Fruit fly (Drosophila melanogaster) whole organism, embryonic: ENCODE results near the gene RPA3.

Experiments used
- ATbp ChIP-seq: fragments of 200-800 bp; sonication (Bioruptor generic); optimal IDR thresholded peaks from 2 replicates; lab custom pipeline; 2017; ENCODE audit warnings: missing biosample characterization, mild to moderate bottlenecking, missing genetic modification characterization, missing genetic modification reagents
- CG10366 ChIP-seq: fragments of 200-800 bp; sonication (Bioruptor generic); IDR thresholded peaks from 2 replicates; pipeline ENCODE4 v1.3.6; 2022; ENCODE audit warnings: missing biosample characterization, missing genetic modification characterization
- CG11456 ChIP-seq: fragments of 200-800 bp; sonication (Bioruptor generic); IDR thresholded peaks from 3 replicates; pipeline ENCODE4 v1.3.6; 2022; ENCODE audit warnings: missing biosample characterization, missing genetic modification characterization
- CG13424 ChIP-seq: fragments of 200-800 bp; sonication (Bioruptor generic); optimal IDR thresholded peaks from 2 replicates; lab custom pipeline; 2019; ENCODE audit warnings: missing biosample characterization, mild to moderate bottlenecking, missing genetic modification characterization, moderate library complexity
- CG14014 ChIP-seq: fragments of 200-800 bp; sonication (Bioruptor generic); IDR thresholded peaks from 2 replicates; pipeline ENCODE4 v1.3.6; 2022; ENCODE audit warnings: missing biosample characterization, missing genetic modification characterization
- CG14860 ChIP-seq: fragments of 200-800 bp; sonication (Bioruptor generic); IDR thresholded peaks from 3 replicates; pipeline ENCODE4 v1.3.6; 2022; ENCODE audit warnings: missing biosample characterization, missing genetic modification characterization; ENCODE audit not compliant: partially characterized antibody
- CG15073 ChIP-seq: fragments of 200-800 bp; sonication (Bioruptor generic); optimal IDR thresholded peaks from 2 replicates; lab custom pipeline; 2016; ENCODE audit warnings: missing biosample characterization, missing genetic modification characterization
- CG15514 ChIP-seq: fragments of 200-800 bp; sonication (Bioruptor generic); optimal IDR thresholded peaks from 3 replicates; lab custom pipeline; 2017; ENCODE audit warnings: missing biosample characterization, missing genetic modification characterization, mild to moderate bottlenecking, moderate library complexity, missing genetic modification reagents
- CG17328 ChIP-seq: fragments of 200-800 bp; sonication (Bioruptor generic); IDR thresholded peaks from 2 replicates; pipeline ENCODE4 v1.3.6; 2022; ENCODE audit warnings: missing biosample characterization, missing genetic modification characterization
- CG17568 ChIP-seq: fragments of 200-800 bp; sonication (Bioruptor generic); optimal IDR thresholded peaks from 2 replicates; lab custom pipeline; 2018; ENCODE audit warnings: missing biosample characterization, mild to moderate bottlenecking, missing genetic modification characterization, moderate library complexity
- CG3163 ChIP-seq: fragments of 200-800 bp; sonication (Bioruptor generic); optimal IDR thresholded peaks from 3 replicates; lab custom pipeline; 2016; ENCODE audit warnings: missing biosample characterization, missing genetic modification characterization
- CG34422 ChIP-seq: fragments of 200-800 bp; sonication (Bioruptor generic); IDR thresholded peaks from 3 replicates; pipeline ENCODE4 v1.3.6; 2022; ENCODE audit warnings: missing biosample characterization, missing genetic modification characterization
- CG4424 ChIP-seq: fragments of 200-800 bp; sonication (Bioruptor generic); optimal IDR thresholded peaks from 3 replicates; lab custom pipeline; 2016; ENCODE audit warnings: missing biosample characterization, missing genetic modification characterization
- CG6854 ChIP-seq: fragments of 200-800 bp; sonication (Bioruptor generic); optimal IDR thresholded peaks from 3 replicates; lab custom pipeline; 2017; ENCODE audit warnings: missing biosample characterization, mild to moderate bottlenecking, missing genetic modification characterization
- CG7786 ChIP-seq: fragments of 200-800 bp; sonication (Bioruptor generic); optimal IDR thresholded peaks from 2 replicates; lab custom pipeline; 2016; ENCODE audit warnings: missing biosample characterization, missing genetic modification characterization
- CG7839 ChIP-seq: fragments of 200-800 bp; sonication (Bioruptor generic); optimal IDR thresholded peaks from 3 replicates; lab custom pipeline; 2018; ENCODE audit warnings: missing biosample characterization, mild to moderate bottlenecking, missing genetic modification characterization, moderate library complexity
- CG7963 ChIP-seq: fragments of 200-800 bp; sonication (Bioruptor generic); IDR thresholded peaks from 3 replicates; pipeline ENCODE4 v1.3.6; 2022; ENCODE audit warnings: missing biosample characterization, missing genetic modification characterization; ENCODE audit not compliant: partially characterized antibody
- CHES-1-like ChIP-seq: fragments of 200-800 bp; sonication (Bioruptor generic); optimal IDR thresholded peaks from 2 replicates; lab custom pipeline; 2016; ENCODE audit warnings: missing biosample characterization, missing genetic modification characterization
- Dll ChIP-seq: fragments of 200-800 bp; sonication (Bioruptor generic); IDR thresholded peaks from 4 replicates; pipeline ENCODE4 v1.3.6; 2022; ENCODE audit warnings: missing biosample characterization, missing genetic modification characterization; ENCODE audit not compliant: partially characterized antibody
- Dref ChIP-seq: fragments of 200-800 bp; sonication (Bioruptor generic); IDR thresholded peaks from 2 replicates; pipeline ENCODE4 v1.3.6; 2022; ENCODE audit warnings: missing biosample characterization, missing genetic modification characterization
- Eip74EF ChIP-seq, 2 experiments: fragments of 200-800 bp in 1 of 2; fragments of >200 bp in 1 of 2; sonication (Bioruptor generic) in 1 of 2; optimal IDR thresholded peaks; 2 replicates each; lab custom pipeline; 2017 to 2019; ENCODE audit warnings: missing biosample characterization in 2 of 2, missing genetic modification characterization in 2 of 2, mild to moderate bottlenecking in 1 of 2, moderate library complexity in 1 of 2
- Hmr ChIP-seq: fragments of 200-800 bp; sonication (Bioruptor generic); optimal IDR thresholded peaks from 3 replicates; lab custom pipeline; 2017; ENCODE audit warnings: mild to moderate bottlenecking, missing biosample characterization, missing genetic modification reagents, missing genetic modification characterization
- Hr78 ChIP-seq, 2 experiments: fragments of 200-800 bp in 1 of 2; fragments of >200 bp in 1 of 2; sonication (Bioruptor generic) in 1 of 2; optimal IDR thresholded peaks; 2 replicates each; lab custom pipeline; 2017 to 2019; ENCODE audit warnings: missing biosample characterization in 2 of 2, missing genetic modification characterization in 2 of 2, mild to moderate bottlenecking in 1 of 2, moderate library complexity in 1 of 2
- Jarid2 ChIP-seq: fragments of 200-800 bp; sonication (Bioruptor generic); optimal IDR thresholded peaks from 3 replicates; lab custom pipeline; 2017; ENCODE audit warnings: mild to moderate bottlenecking, missing biosample characterization, missing genetic modification reagents, missing genetic modification characterization
- MESR4 ChIP-seq: fragments of 200-800 bp; sonication (Bioruptor generic); optimal IDR thresholded peaks from 2 replicates; lab custom pipeline; 2018; ENCODE audit warnings: missing biosample characterization, mild to moderate bottlenecking, missing genetic modification characterization, moderate library complexity
- MTF-1 ChIP-seq: fragments of 200-800 bp; sonication (Bioruptor generic); optimal IDR thresholded peaks from 2 replicates; lab custom pipeline; 2018; ENCODE audit warnings: missing biosample characterization, mild to moderate bottlenecking, missing genetic modification characterization, borderline replicate concordance
- Med ChIP-seq: fragments of 200-800 bp; sonication (Bioruptor generic); peaks from one replicate; lab custom pipeline; 2016; ENCODE audit warnings: missing biosample characterization, missing genetic modification characterization, mild to moderate bottlenecking, inconsistent platforms, moderate library complexity
- Mrtf ChIP-seq: fragments of 200-800 bp; sonication (Bioruptor generic); IDR thresholded peaks from 3 replicates; pipeline ENCODE4 v1.3.6; 2022; ENCODE audit warnings: missing biosample characterization, missing genetic modification characterization
- Rx ChIP-seq: fragments of 200-800 bp; sonication (Bioruptor generic); IDR thresholded peaks from 2 replicates; pipeline ENCODE4 v1.3.6; 2022; ENCODE audit warnings: missing biosample characterization, missing genetic modification characterization
- Taf1 ChIP-seq: fragments of 200-800 bp; sonication (Bioruptor generic); IDR thresholded peaks from 2 replicates; pipeline ENCODE4 v1.3.6; 2022; ENCODE audit warnings: missing biosample characterization, missing genetic modification characterization
- Xbp1 ChIP-seq: fragments of 200-800 bp; sonication (Bioruptor generic); optimal IDR thresholded peaks from 3 replicates; lab custom pipeline; 2016; ENCODE audit warnings: missing biosample characterization, mild to moderate bottlenecking, missing genetic modification characterization
- cg ChIP-seq: fragments of 200-800 bp; sonication (Bioruptor generic); optimal IDR thresholded peaks from 3 replicates; lab custom pipeline; 2019; ENCODE audit warnings: missing biosample characterization, mild to moderate bottlenecking, missing genetic modification characterization, moderate library complexity
- croc ChIP-seq: fragments of 200-800 bp; sonication (Bioruptor generic); conservative IDR thresholded peaks from 3 replicates; pipeline ENCODE4 v1.3.6; 2022; ENCODE audit warnings: missing biosample characterization, missing genetic modification characterization
- dan ChIP-seq: fragments of 200-800 bp; sonication (Bioruptor generic); IDR thresholded peaks from 2 replicates; pipeline ENCODE4 v1.3.6; 2022; ENCODE audit warnings: missing biosample characterization, missing genetic modification characterization
- disco-r ChIP-seq: fragments of 200-800 bp; sonication (Bioruptor generic); optimal IDR thresholded peaks from 2 replicates; lab custom pipeline; 2016; ENCODE audit warnings: missing biosample characterization, missing genetic modification characterization
- eve ChIP-seq, 2 experiments: fragments of >200 bp; optimal IDR thresholded peaks; 2 replicates each; lab custom pipeline; 2017; ENCODE audit warnings: missing biosample characterization in 2 of 2, missing genetic modification characterization in 2 of 2
- eyg ChIP-seq: fragments of 200-800 bp; sonication (Bioruptor generic); optimal IDR thresholded peaks from 3 replicates; lab custom pipeline; 2016; ENCODE audit warnings: missing biosample characterization, missing genetic modification characterization
- gfzf ChIP-seq: fragments of 200-800 bp; sonication (Bioruptor generic); optimal IDR thresholded peaks from 2 replicates; lab custom pipeline; 2016; ENCODE audit warnings: missing biosample characterization, mild to moderate bottlenecking, missing genetic modification characterization, moderate library complexity
- h ChIP-seq: fragments of >200 bp; optimal IDR thresholded peaks from 2 replicates; lab custom pipeline; 2017
- kah ChIP-seq: fragments of 200-800 bp; sonication (Bioruptor generic); optimal IDR thresholded peaks from 2 replicates; lab custom pipeline; 2018; ENCODE audit warnings: missing biosample characterization, mild to moderate bottlenecking, missing genetic modification characterization
- ken ChIP-seq: fragments of 200-800 bp; sonication (Bioruptor generic); IDR thresholded peaks from 3 replicates; pipeline ENCODE4 v1.3.6; 2022; ENCODE audit warnings: missing biosample characterization, missing genetic modification characterization
- lab ChIP-seq: fragments of 200-800 bp; sonication (Bioruptor generic); optimal IDR thresholded peaks from 3 replicates; lab custom pipeline; 2017; ENCODE audit warnings: missing biosample characterization, missing genetic modification characterization, mild to moderate bottlenecking, moderate library complexity, missing genetic modification reagents
- luna ChIP-seq: fragments of 200-800 bp; sonication (Bioruptor generic); optimal IDR thresholded peaks from 2 replicates; lab custom pipeline; 2016; ENCODE audit warnings: missing biosample characterization, missing genetic modification characterization
- nom ChIP-seq: fragments of 200-800 bp; sonication (Bioruptor generic); optimal IDR thresholded peaks from 2 replicates; lab custom pipeline; 2017; ENCODE audit warnings: missing biosample characterization, missing genetic modification characterization, mild to moderate bottlenecking, moderate library complexity, missing genetic modification reagents
- psq ChIP-seq: fragments of 200-800 bp; sonication (Bioruptor generic); optimal IDR thresholded peaks from 2 replicates; lab custom pipeline; 2017; ENCODE audit warnings: missing biosample characterization, missing genetic modification characterization
- sim ChIP-seq: fragments of 200-800 bp; sonication (Bioruptor generic); IDR thresholded peaks from 2 replicates; pipeline ENCODE4 v1.3.6; 2022; ENCODE audit warnings: missing biosample characterization, missing genetic modification characterization
- slou ChIP-seq: fragments of 200-800 bp; sonication (Bioruptor generic); optimal IDR thresholded peaks from 3 replicates; lab custom pipeline; 2016; ENCODE audit warnings: missing biosample characterization, missing genetic modification characterization
- slp2 ChIP-seq: fragments of 200-800 bp; sonication (Bioruptor generic); optimal IDR thresholded peaks from 2 replicates; lab custom pipeline; 2016; ENCODE audit warnings: missing biosample characterization, missing genetic modification characterization
- sna ChIP-seq: fragments of 200-800 bp; sonication (Bioruptor generic); IDR thresholded peaks from 2 replicates; pipeline ENCODE4 v1.3.6; 2022; ENCODE audit warnings: missing biosample characterization, missing genetic modification characterization; ENCODE audit not compliant: partially characterized antibody
- tgo ChIP-seq: fragments of 200-800 bp; sonication (Bioruptor generic); IDR thresholded peaks from 3 replicates; pipeline ENCODE4 v1.3.6; 2022; ENCODE audit warnings: missing biosample characterization, missing genetic modification characterization
- trh ChIP-seq: fragments of 200-800 bp; sonication (Bioruptor generic); optimal IDR thresholded peaks from 2 replicates; lab custom pipeline; 2016; ENCODE audit warnings: missing biosample characterization, missing genetic modification characterization
- wdn ChIP-seq: fragments of 200-800 bp; sonication (Bioruptor generic); IDR thresholded peaks from 2 replicates; pipeline ENCODE4 v1.3.6; 2022; ENCODE audit warnings: missing biosample characterization, missing genetic modification characterization

The RPA3 gene

DNA sequence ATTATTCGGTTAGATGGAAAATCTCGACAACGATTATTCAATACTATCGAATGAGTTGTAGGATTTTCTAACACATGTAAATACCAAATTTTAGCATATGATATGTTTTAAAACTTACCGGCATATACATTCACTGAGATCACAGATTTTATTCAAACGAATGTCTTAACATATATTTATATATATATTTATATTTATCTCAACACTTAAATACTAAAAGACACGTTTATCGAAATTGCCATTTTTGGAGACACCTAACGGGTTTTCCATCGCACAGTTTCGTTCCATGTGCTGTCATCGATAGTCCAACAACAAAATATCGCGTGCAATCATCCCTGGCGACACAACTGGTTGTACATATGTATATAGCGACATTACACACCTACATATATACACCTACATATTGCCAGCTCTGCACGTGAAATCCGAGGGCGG lies 4.0 kb downstream of the RPA3 start, which contains the start of the genes CG2247 and CG1703 (continued):
- TF ChIP-seq Dref (GFP tag; lab: Robert Waterston, UW) (peak; percentile 82), trh (no peak), CG13424 (no peak), CG15073 (no peak), psq (GFP tag; lab: Kevin White, UChicago) (no peak), sim (no peak), h (lab: Kevin White, UChicago) (no peak), CG7839 (tag; lab: Kevin White, UChicago) (no peak), slou (GFP tag; lab: Kevin White, UChicago) (no peak), tgo (no peak), CG15514 (GFP tag; lab: Kevin White, UChicago) (peak; percentile 68), CG7963 (peak; percentile 36; the same call in 1 of the 3 replicates), Xbp1 (no peak), MTF-1 (GFP tag; lab: Kevin White, UChicago) (no peak), croc (no peak), luna (GFP tag; lab: Kevin White, UChicago) (no peak), Mrtf (GFP tag; lab: Robert Waterston, UW) (no peak), Rx (GFP tag; lab: Robert Waterston, UW) (no peak), disco-r (GFP tag; lab: Kevin White, UChicago) (no peak), CG17328 (no peak), eve (GFP tag; optimal IDR thresholded peaks at IDR 0.05; lab: Kevin White, UChicago) (no peak), CG14014 (no peak), ATbp (GFP tag; lab: Kevin White, UChicago) (no peak), gfzf (GFP tag; lab: Kevin White, UChicago) (peak; percentile 69), slp2 (GFP tag; lab: Kevin White, UChicago) (no peak), CG3163 (GFP tag; lab: Kevin White, UChicago) (no peak), ken (GFP tag; lab: Robert Waterston, UW) (no peak), CG17568 (GFP tag; lab: Kevin White, UChicago) (no peak), CG11456 (GFP tag; lab: Robert Waterston, UW) (no peak), Hmr (GFP tag; lab: Kevin White, UChicago) (no peak), CG14860 (GFP tag; lab: Robert Waterston, UW) (peak; percentile 76), Eip74EF (GFP tag; optimal IDR thresholded peaks at IDR 0.05; lab: Kevin White, UChicago) (no peak), lab (GFP tag; lab: Kevin White, UChicago) (no peak), Dll (peak; percentile 92), CG10366 (no peak), CG7786 (GFP tag; lab: Kevin White, UChicago) (no peak), CHES-1-like (GFP tag; lab: Kevin White, UChicago) (no peak), CG4424 (GFP tag; lab: Kevin White, UChicago) (no peak)

DNA sequence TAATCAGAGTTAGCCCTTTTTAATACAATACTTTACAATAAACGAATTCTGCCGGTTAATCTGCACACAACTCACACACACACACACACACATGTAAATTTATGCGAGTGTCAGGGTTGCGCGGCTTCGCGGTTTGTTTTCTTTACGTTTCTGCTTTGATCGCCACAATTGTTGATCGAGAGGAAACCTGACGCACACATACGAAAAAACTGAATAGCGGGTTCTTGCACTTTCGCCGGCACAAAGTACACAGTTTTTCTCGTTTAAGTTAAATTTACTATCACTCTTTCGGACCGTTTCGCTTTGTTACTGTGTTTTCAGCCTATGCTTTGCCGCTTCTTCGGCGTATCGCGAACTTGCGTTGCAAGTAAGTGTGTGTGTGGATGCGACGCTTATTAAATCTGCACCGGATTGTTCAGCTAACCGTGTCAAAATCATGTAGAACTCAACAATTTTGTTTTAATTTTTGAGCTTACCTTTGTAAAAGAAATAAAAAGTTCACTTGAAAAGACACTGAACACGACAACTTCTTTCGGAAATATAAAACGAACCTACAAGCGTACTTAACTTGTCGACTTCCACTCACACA lies 4.5 kb downstream of the RPA3 start:
- TF ChIP-seq dan (no peak), eyg (GFP tag; lab: Kevin White, UChicago) (no peak), wdn (GFP tag; lab: Robert Waterston, UW) (no peak), cg (GFP tag; lab: Kevin White, UChicago) (peak; percentile 80), Hr78 (GFP tag; optimal IDR thresholded peaks at IDR 0.05; lab: Kevin White, UChicago) (no peak), MESR4 (peak; percentile 11), Med (GFP tag; lab: Kevin White, UChicago) (peak; percentile 70), nom (GFP tag; lab: Kevin White, UChicago) (peak; percentile 62), kah (GFP tag; lab: Kevin White, UChicago) (no peak), CG6854 (GFP tag; lab: Kevin White, UChicago) (peak; percentile 12), sna (GFP tag; lab: Robert Waterston, UW) (0 out of 2 replicates have a peak, but pooled peaks have one; percentile 6), Taf1 (no peak), Jarid2 (GFP tag; lab: Kevin White, UChicago) (peak; percentile 22), CG34422 (GFP tag; lab: Robert Waterston, UW) (0 out of 3 replicates have a peak, but pooled peaks have one; percentile 47)
